Worm (Caenorhabditis elegans) whole organism, early embryonic: ENCODE results near the gene srx-56.

Experiments used
- F13C5.2 ChIP-seq: sonication (generic microtip); optimal IDR thresholded peaks from 2 replicates; lab custom pipeline; 2017; ENCODE audit warnings: mild to moderate bottlenecking, missing genetic modification characterization, inconsistent platforms, missing compliant biosample characterization
- ama-1 ChIP-seq: fragments of 150-350 bp; optimal IDR thresholded peaks from 2 replicates; lab custom pipeline; 2014
- sea-1 ChIP-seq: fragments of 200-800 bp; sonication (Bioruptor generic); conservative IDR thresholded peaks from 2 replicates; pipeline ENCODE4 v1.3.6; 2022; ENCODE audit warnings: missing genetic modification characterization, missing compliant biosample characterization
- tra-4 ChIP-seq: sonication (generic microtip); optimal IDR thresholded peaks from 2 replicates; lab custom pipeline; 2017; ENCODE audit warnings: missing genetic modification characterization, missing compliant biosample characterization

DNA sequence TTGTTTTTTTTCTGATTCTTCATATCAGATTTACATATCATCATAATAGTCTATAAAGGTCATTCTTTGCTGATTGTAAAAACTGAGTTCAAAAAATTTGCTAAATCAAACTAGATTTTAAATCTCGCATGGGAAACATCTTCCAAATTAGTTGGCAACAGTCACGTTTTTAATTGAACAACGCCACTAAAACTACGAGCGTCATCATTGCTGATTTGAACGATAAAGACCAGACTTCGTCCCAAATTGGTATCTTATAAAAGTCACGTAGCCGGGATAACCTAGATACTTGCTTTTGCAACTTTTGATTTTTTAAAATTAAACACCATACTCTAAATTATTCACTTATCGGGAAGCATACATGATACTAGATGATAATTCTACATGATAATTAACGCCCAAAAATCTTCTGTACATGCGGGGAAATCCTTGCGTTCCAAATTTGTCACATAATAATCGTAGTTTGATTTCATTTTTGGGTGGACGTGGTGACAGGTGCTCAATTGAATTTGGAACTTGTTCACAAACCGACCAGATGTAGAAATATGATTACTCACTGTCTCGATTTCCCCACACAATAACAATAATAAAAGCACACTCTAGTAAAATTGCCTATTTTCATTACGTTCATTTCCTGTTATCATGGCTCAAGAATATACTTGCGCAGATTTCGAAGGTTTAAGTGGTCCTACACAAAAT lies 43.0 kb downstream of the srx-56 start, which contains the start of gene srw-67:
- TF ChIP-seq ama-1 (lab: Kevin White, UChicago) (no peak), F13C5.2 (tag; lab: Kevin White, UChicago) (no peak), tra-4 (tag; lab: Kevin White, UChicago) (no peak), sea-1 (no peak)
